Fruit fly (Drosophila melanogaster): Measurements from ENCODE around the gene CG11381.

The CG11381 gene

dm6 chrX:1249612-1250011 lies 46.0 kb downstream of the CG11381 start:
- TF ChIP-seq CTCF (optimal IDR thresholded peaks at IDR 0.05): no peak
- no peak for TF ChIP-seq CG8478 (optimal IDR thresholded peaks at IDR 0.05)

DNA sequence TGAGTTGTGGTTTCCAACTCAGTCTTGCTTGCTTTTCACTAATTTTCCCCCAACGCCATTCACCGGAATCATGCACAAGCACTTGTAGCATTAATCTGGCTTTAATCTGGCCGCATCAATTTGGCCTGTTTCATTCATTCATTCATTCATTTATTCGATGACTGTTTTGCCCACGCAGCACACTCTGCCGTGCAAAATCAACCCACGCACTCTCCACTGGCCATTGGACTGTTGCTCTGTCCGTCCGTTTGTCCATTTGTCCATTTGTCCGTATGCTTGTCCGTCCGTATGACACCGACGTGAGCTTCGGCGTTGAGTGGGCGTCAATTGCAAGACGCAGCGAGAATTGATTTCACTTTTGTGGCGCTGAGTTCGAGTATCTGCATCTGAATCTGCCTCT lies 46.5 kb downstream of the CG11381 start:
- no peak for TF ChIP-seq CG8478 (optimal IDR thresholded peaks at IDR 0.05)
- no peak for TF ChIP-seq CTCF (optimal IDR thresholded peaks at IDR 0.05)

dm6 chrX:1252961-1253360 lies 49.4 kb downstream of the CG11381 start:
- TF ChIP-seq CTCF (optimal IDR thresholded peaks at IDR 0.05) (no peak), CG8478 (optimal IDR thresholded peaks at IDR 0.05) (no peak)
